Worm (Caenorhabditis elegans) whole organism, mixed stage, embryonic: Measurements from ENCODE around the gene M02G9.4.

Experiments used
- M03D4.4 ChIP-seq: sonication (generic microtip); optimal IDR thresholded peaks from 2 replicates; lab custom pipeline; 2017; ENCODE audit warnings: mild to moderate bottlenecking, missing genetic modification characterization, missing compliant biosample characterization
- bed-3 ChIP-seq: fragments of 200-800 bp; sonication (Bioruptor generic); optimal IDR thresholded peaks from 3 replicates; lab custom pipeline; 2018; ENCODE audit warnings: mild to moderate bottlenecking, missing genetic modification characterization, moderate library complexity, missing compliant biosample characterization
- blmp-1 ChIP-seq: fragments of 150-350 bp; optimal IDR thresholded peaks from 2 replicates; lab custom pipeline; 2014; ENCODE audit warnings: missing biosample characterization, missing genetic modification characterization
- ceh-39 ChIP-seq: fragments of 150-350 bp; optimal IDR thresholded peaks from 2 replicates; lab custom pipeline; 2014; ENCODE audit warnings: missing biosample characterization, missing genetic modification characterization
- ceh-43 ChIP-seq: fragments of 200-800 bp; sonication (Bioruptor generic); optimal IDR thresholded peaks from 2 replicates; lab custom pipeline; 2018; ENCODE audit warnings: mild to moderate bottlenecking, missing genetic modification characterization, moderate library complexity, missing compliant biosample characterization
- ceh-83 ChIP-seq: fragments of 200-800 bp; sonication (Bioruptor generic); optimal IDR thresholded peaks from 2 replicates; lab custom pipeline; 2018; ENCODE audit warnings: mild to moderate bottlenecking, missing genetic modification characterization, missing compliant biosample characterization
- ces-1 ChIP-seq: fragments of 150-350 bp; optimal IDR thresholded peaks from 2 replicates; lab custom pipeline; 2014; ENCODE audit warnings: missing biosample characterization, missing genetic modification reagents, missing genetic modification characterization
- cnd-1 ChIP-seq: fragments of 200-800 bp; sonication (Bioruptor generic); optimal IDR thresholded peaks from 2 replicates; lab custom pipeline; 2018; ENCODE audit warnings: mild to moderate bottlenecking, missing genetic modification characterization, missing compliant biosample characterization
- drap-1 ChIP-seq: fragments of 200-800 bp; sonication (Bioruptor generic); optimal IDR thresholded peaks from 3 replicates; lab custom pipeline; 2018; ENCODE audit warnings: mild to moderate bottlenecking, missing genetic modification characterization, missing compliant biosample characterization
- elt-1 ChIP-seq: sonication (generic microtip); optimal IDR thresholded peaks from 2 replicates; lab custom pipeline; 2017; ENCODE audit warnings: missing genetic modification characterization, mild to moderate bottlenecking, missing compliant biosample characterization, antibody characterized with exemption, moderate library complexity, borderline replicate concordance; ENCODE audit not compliant: insufficient read depth
- elt-3 ChIP-seq: fragments of 150-350 bp; optimal IDR thresholded peaks from 2 replicates; lab custom pipeline; 2014; ENCODE audit warnings: missing biosample characterization, missing genetic modification characterization
- ham-2 ChIP-seq: fragments of 200-800 bp; sonication (Bioruptor generic); optimal IDR thresholded peaks from 2 replicates; lab custom pipeline; 2018; ENCODE audit warnings: mild to moderate bottlenecking, missing genetic modification characterization, missing compliant biosample characterization
- hlh-1 ChIP-seq: fragments of 150-350 bp; optimal IDR thresholded peaks from 2 replicates; lab custom pipeline; 2014; ENCODE audit warnings: missing biosample characterization, missing genetic modification reagents, missing genetic modification characterization
- lin-13 ChIP-seq: fragments of 150-350 bp; optimal IDR thresholded peaks from 2 replicates; lab custom pipeline; 2014; ENCODE audit warnings: missing biosample characterization, missing genetic modification characterization
- lsy-2 ChIP-seq: fragments of 150-350 bp; optimal IDR thresholded peaks from 2 replicates; lab custom pipeline; 2014; ENCODE audit warnings: missing biosample characterization, missing genetic modification characterization
- mab-5 ChIP-seq: fragments of 150-350 bp; optimal IDR thresholded peaks from 2 replicates; lab custom pipeline; 2014; ENCODE audit warnings: missing biosample characterization, missing genetic modification characterization
- mep-1 ChIP-seq: fragments of 150-350 bp; optimal IDR thresholded peaks from 2 replicates; lab custom pipeline; 2017; ENCODE audit warnings: missing biosample characterization, missing genetic modification reagents, missing genetic modification characterization, inconsistent platforms
- mls-2 ChIP-seq: sonication (generic microtip); optimal IDR thresholded peaks from 2 replicates; lab custom pipeline; 2016; ENCODE audit warnings: mild to moderate bottlenecking, missing genetic modification characterization, moderate library complexity, missing compliant biosample characterization
- nhr-12 ChIP-seq: fragments of 150-350 bp; optimal IDR thresholded peaks from 2 replicates; lab custom pipeline; 2014; ENCODE audit warnings: missing biosample characterization, missing genetic modification characterization
- nhr-2 ChIP-seq: fragments of 150-350 bp; optimal IDR thresholded peaks from 2 replicates; lab custom pipeline; 2014; ENCODE audit warnings: missing biosample characterization, missing genetic modification characterization
- nhr-237 ChIP-seq: fragments of 150-350 bp; optimal IDR thresholded peaks from 2 replicates; lab custom pipeline; 2014; ENCODE audit warnings: missing biosample characterization, missing genetic modification characterization
- nhr-28 ChIP-seq: fragments of 150-350 bp; optimal IDR thresholded peaks from 2 replicates; lab custom pipeline; 2014; ENCODE audit warnings: missing biosample characterization, missing genetic modification characterization
- pha-4 ChIP-seq: fragments of 150-350 bp; optimal IDR thresholded peaks from 2 replicates; lab custom pipeline; 2018; ENCODE audit warnings: missing biosample characterization, missing genetic modification reagents, missing genetic modification characterization
- sem-2 ChIP-seq: fragments of 200-800 bp; sonication (Bioruptor generic); optimal IDR thresholded peaks from 2 replicates; lab custom pipeline; 2018; ENCODE audit warnings: mild to moderate bottlenecking, missing genetic modification characterization, missing compliant biosample characterization
- snpc-4 ChIP-seq: fragments of 150-350 bp; optimal IDR thresholded peaks from 2 replicates; lab custom pipeline; 2014; ENCODE audit warnings: missing biosample characterization, missing genetic modification characterization
- tbx-8 ChIP-seq: fragments of 200-800 bp; sonication (Bioruptor generic); optimal IDR thresholded peaks from 2 replicates; lab custom pipeline; 2018; ENCODE audit warnings: mild to moderate bottlenecking, missing genetic modification characterization, moderate library complexity, missing compliant biosample characterization
- unc-120 ChIP-seq: sonication (generic microtip); optimal IDR thresholded peaks from 2 replicates; lab custom pipeline; 2017; ENCODE audit warnings: missing genetic modification characterization, missing compliant biosample characterization; ENCODE audit not compliant: poor library complexity, severe bottlenecking
- unc-39 ChIP-seq: fragments of 150-350 bp; optimal IDR thresholded peaks from 2 replicates; lab custom pipeline; 2014; ENCODE audit warnings: missing biosample characterization, missing genetic modification characterization
- unc-62 ChIP-seq: fragments of 150-350 bp; optimal IDR thresholded peaks from 2 replicates; lab custom pipeline; 2014; ENCODE audit warnings: missing biosample characterization, missing genetic modification reagents, missing genetic modification characterization
- zip-8 ChIP-seq: fragments of 150-350 bp; optimal IDR thresholded peaks from 2 replicates; lab custom pipeline; 2014; ENCODE audit warnings: missing biosample characterization, missing genetic modification characterization
- ztf-11 ChIP-seq: fragments of 150-350 bp; optimal IDR thresholded peaks from 2 replicates; lab custom pipeline; 2014; ENCODE audit warnings: missing biosample characterization, missing genetic modification characterization

The M02G9.4 gene

ce11 chrII:10350487-10350886 is 33.4 kb downstream of the M02G9.4 start, which contains the start of gene C07E3.9:
Gene C07E3.9 (plus strand): TSS chrII:10350756.
- no peak for TF ChIP-seq nhr-28 (tag; lab: Kevin White, UChicago)
- no peak for TF ChIP-seq ceh-39 (tag; lab: Kevin White, UChicago)
- peak; percentile 56 for TF ChIP-seq lsy-2 (tag; lab: Kevin White, UChicago)
- TF ChIP-seq nhr-12 (tag; lab: Kevin White, UChicago): no peak
- no peak for TF ChIP-seq pha-4
- TF ChIP-seq M03D4.4 (tag; lab: Kevin White, UChicago): no peak
- TF ChIP-seq nhr-237 (tag; lab: Kevin White, UChicago): peak; percentile 40
- no peak for TF ChIP-seq nhr-2
- TF ChIP-seq ces-1 (GFP tag; lab: Kevin White, UChicago): peak; percentile 87

ce11 chrII:10351963-10352362 is 34.9 kb downstream of the M02G9.4 start, which contains the start of gene C07E3.8:
Gene C07E3.8 (plus strand): TSS chrII:10352263.
- TF ChIP-seq ceh-83 (GFP tag; lab: Kevin White, UChicago): no peak
- no peak for TF ChIP-seq mls-2 (tag; lab: Kevin White, UChicago)
- TF ChIP-seq blmp-1 (tag; lab: Kevin White, UChicago): no peak
- TF ChIP-seq cnd-1: no peak
- no peak for TF ChIP-seq ceh-39 (tag; lab: Kevin White, UChicago)
- TF ChIP-seq unc-120 (tag; lab: Kevin White, UChicago): no peak
- TF ChIP-seq snpc-4 (tag; lab: Kevin White, UChicago): no peak
- no peak for TF ChIP-seq ceh-43
- TF ChIP-seq nhr-28 (tag; lab: Kevin White, UChicago): no peak
- no peak for TF ChIP-seq tbx-8 (GFP tag; lab: Kevin White, UChicago)
- no peak for TF ChIP-seq nhr-2
- no peak for TF ChIP-seq unc-39 (tag; lab: Kevin White, UChicago)
- TF ChIP-seq M03D4.4 (tag; lab: Kevin White, UChicago): no peak
- no peak for TF ChIP-seq ces-1 (GFP tag; lab: Kevin White, UChicago)
- no peak for TF ChIP-seq bed-3 (GFP tag; lab: Kevin White, UChicago)
- no peak for TF ChIP-seq ztf-11 (tag; lab: Kevin White, UChicago)
- TF ChIP-seq zip-8 (tag; lab: Kevin White, UChicago): no peak
- TF ChIP-seq sem-2 (GFP tag; lab: Kevin White, UChicago): no peak
- no peak for TF ChIP-seq mab-5 (tag; lab: Kevin White, UChicago)
- no peak for TF ChIP-seq drap-1

ce11 chrII:10357468-10358007 is 40.4 kb downstream of the M02G9.4 start, which contains the start of gene C07E3.3:
Gene C07E3.3 (minus strand): TSS chrII:10357518.
- TF ChIP-seq mab-5 (tag; lab: Kevin White, UChicago) (no peak), elt-3 (tag; lab: Kevin White, UChicago) (no peak), ztf-11 (tag; lab: Kevin White, UChicago) (no peak), hlh-1 (tag; lab: Kevin White, UChicago) (no peak), drap-1 (no peak), ceh-83 (GFP tag; lab: Kevin White, UChicago) (no peak), cnd-1 (no peak), mls-2 (tag; lab: Kevin White, UChicago) (no peak)
- TF ChIP-seq, all 35 proteins: peak for 0

ce11 chrII:10360487-10360886 is 43.4 kb downstream of the M02G9.4 start, which contains the start of gene C07E3.4:
Gene C07E3.4 (plus strand): TSS chrII:10360787.
- TF ChIP-seq sem-2 (GFP tag; lab: Kevin White, UChicago) (no peak), tbx-8 (GFP tag; lab: Kevin White, UChicago) (no peak), hlh-1 (tag; lab: Kevin White, UChicago) (no peak), elt-1 (tag; lab: Kevin White, UChicago) (no peak), nhr-12 (tag; lab: Kevin White, UChicago) (no peak), mls-2 (tag; lab: Kevin White, UChicago) (no peak), ceh-43 (no peak), drap-1 (no peak), mep-1 (tag; lab: Kevin White, UChicago) (no peak), bed-3 (GFP tag; lab: Kevin White, UChicago) (no peak), zip-8 (tag; lab: Kevin White, UChicago) (no peak), ham-2 (GFP tag; lab: Kevin White, UChicago) (no peak), nhr-28 (tag; lab: Kevin White, UChicago) (no peak), cnd-1 (no peak), unc-62 (no peak), ceh-83 (GFP tag; lab: Kevin White, UChicago) (no peak), ces-1 (GFP tag; lab: Kevin White, UChicago) (no peak), lin-13 (tag; lab: Kevin White, UChicago) (no peak)
